Worm (Caenorhabditis elegans) whole organism, midembryonic: Measurements from ENCODE around the gene epg-9.

Source experiments
- T22C8.4 ChIP-seq: fragments of 200-800 bp; sonication (Bioruptor generic); IDR thresholded peaks from 2 replicates; pipeline ENCODE4 v1.3.6; 2022; ENCODE audit warnings: missing genetic modification characterization, missing compliant biosample characterization
- ref-1 ChIP-seq: fragments of 200-800 bp; sonication (Bioruptor generic); conservative IDR thresholded peaks from 2 replicates; pipeline ENCODE4 v1.3.6; 2022; ENCODE audit warnings: missing genetic modification reagents, missing genetic modification characterization, missing compliant biosample characterization

ce11 chrIV:2616853-2617252 is 15.9 kb downstream of the epg-9 start:
- peak; percentile 69; the same call in 1 of the 2 replicates for TF ChIP-seq T22C8.4 (GFP tag; lab: Robert Waterston, UW)
- no peak for TF ChIP-seq ref-1 (GFP tag; lab: Robert Waterston, UW)
